Fruit fly (Drosophila melanogaster) whole organism, embryonic: ENCODE results near the gene jagn.

Experiments
- BEAF-32 ChIP-seq: fragments of 200-800 bp; sonication (Bioruptor generic); optimal IDR thresholded peaks from 3 replicates; lab custom pipeline; 2017; ENCODE audit warnings: missing biosample characterization, missing genetic modification characterization, mild to moderate bottlenecking, moderate library complexity, missing genetic modification reagents
- CG10959 ChIP-seq: fragments of 200-800 bp; sonication (Bioruptor generic); IDR thresholded peaks from 2 replicates; pipeline ENCODE4 v1.3.6; 2022; ENCODE audit warnings: missing biosample characterization, missing genetic modification characterization
- CG11247 ChIP-seq: fragments of 200-800 bp; sonication (Bioruptor generic); IDR thresholded peaks from 2 replicates; pipeline ENCODE4 v1.3.6; 2022; ENCODE audit warnings: missing biosample characterization, missing genetic modification characterization
- CG12155 ChIP-seq: fragments of 200-800 bp; sonication (Bioruptor generic); optimal IDR thresholded peaks from 3 replicates; lab custom pipeline; 2016; ENCODE audit warnings: missing biosample characterization, missing genetic modification characterization
- CG1647 ChIP-seq: fragments of 200-800 bp; sonication (Bioruptor generic); optimal IDR thresholded peaks from 3 replicates; lab custom pipeline; 2016; ENCODE audit warnings: missing biosample characterization, missing genetic modification characterization
- CG18599 ChIP-seq: fragments of 200-800 bp; sonication (Bioruptor generic); optimal IDR thresholded peaks from 3 replicates; lab custom pipeline; 2017; ENCODE audit warnings: missing biosample characterization, missing genetic modification characterization, mild to moderate bottlenecking, moderate library complexity, missing genetic modification reagents
- CG2129 ChIP-seq: fragments of 200-800 bp; sonication (Bioruptor generic); IDR thresholded peaks from 2 replicates; pipeline ENCODE4 v1.3.6; 2022; ENCODE audit warnings: missing biosample characterization, missing genetic modification characterization; ENCODE audit not compliant: partially characterized antibody
- CG2678 ChIP-seq: fragments of 200-800 bp; sonication (Bioruptor generic); optimal IDR thresholded peaks from 3 replicates; lab custom pipeline; 2019; ENCODE audit warnings: missing biosample characterization, mild to moderate bottlenecking, missing genetic modification characterization, moderate library complexity
- CG2875 ChIP-seq: fragments of 200-800 bp; sonication (Bioruptor generic); optimal IDR thresholded peaks from 2 replicates; lab custom pipeline; 2017; ENCODE audit warnings: missing biosample characterization, mild to moderate bottlenecking, missing genetic modification characterization, missing genetic modification reagents
- CG42726 ChIP-seq: fragments of 200-800 bp; sonication (Bioruptor generic); IDR thresholded peaks from 2 replicates; pipeline ENCODE4 v1.3.6; 2022; ENCODE audit warnings: missing biosample characterization, missing genetic modification characterization; ENCODE audit not compliant: partially characterized antibody
- CG5180 ChIP-seq: fragments of 200-800 bp; sonication (Bioruptor generic); optimal IDR thresholded peaks from 3 replicates; lab custom pipeline; 2017; ENCODE audit warnings: missing biosample characterization, missing genetic modification characterization, mild to moderate bottlenecking, moderate library complexity, missing genetic modification reagents
- CG6654 ChIP-seq: fragments of 200-800 bp; sonication (Bioruptor generic); optimal IDR thresholded peaks from 2 replicates; lab custom pipeline; 2017; ENCODE audit warnings: missing biosample characterization, mild to moderate bottlenecking, missing genetic modification characterization
- CG7928 ChIP-seq: fragments of 200-800 bp; sonication (Bioruptor generic); optimal IDR thresholded peaks from 2 replicates; lab custom pipeline; 2017; ENCODE audit warnings: missing biosample characterization, mild to moderate bottlenecking, missing genetic modification characterization
- CG8924 ChIP-seq: fragments of 200-800 bp; optimal IDR thresholded peaks from 3 replicates; lab custom pipeline; 2019; ENCODE audit warnings: missing biosample characterization, mild to moderate bottlenecking, missing genetic modification characterization, moderate library complexity
- CG9609 ChIP-seq: fragments of 200-800 bp; sonication (Bioruptor generic); optimal IDR thresholded peaks from 3 replicates; lab custom pipeline; 2016; ENCODE audit warnings: missing biosample characterization, missing genetic modification characterization
- E2f1 ChIP-seq: fragments of 200-800 bp; sonication (Bioruptor generic); IDR thresholded peaks from 2 replicates; pipeline ENCODE4 v1.3.6; 2022; ENCODE audit warnings: missing biosample characterization, missing genetic modification characterization
- HHEX ChIP-seq: fragments of 200-800 bp; sonication (Bioruptor generic); optimal IDR thresholded peaks from 3 replicates; lab custom pipeline; 2017; ENCODE audit warnings: missing biosample characterization, mild to moderate bottlenecking, missing genetic modification characterization, missing genetic modification reagents
- Hr39 ChIP-seq: fragments of >200 bp; optimal IDR thresholded peaks from 2 replicates; lab custom pipeline; 2017
- Lim3 ChIP-seq: fragments of 200-800 bp; sonication (Bioruptor generic); IDR thresholded peaks from 2 replicates; pipeline ENCODE4 v1.3.6; 2022; ENCODE audit warnings: missing biosample characterization, missing genetic modification characterization
- Mad ChIP-seq: fragments of 200-800 bp; sonication (Bioruptor generic); optimal IDR thresholded peaks from 2 replicates; lab custom pipeline; 2016; ENCODE audit warnings: missing biosample characterization, missing genetic modification characterization
- Mes4 ChIP-seq: fragments of 200-800 bp; sonication (Bioruptor generic); optimal IDR thresholded peaks from 2 replicates; lab custom pipeline; 2016; ENCODE audit warnings: missing biosample characterization, missing genetic modification characterization
- Nf-YA ChIP-seq: fragments of 200-800 bp; sonication (Bioruptor generic); IDR thresholded peaks from 2 replicates; pipeline ENCODE4 v1.3.6; 2022; ENCODE audit warnings: missing biosample characterization, missing genetic modification characterization
- Pdp1 ChIP-seq, 2 experiments: fragments of 200-800 bp; sonication (Bioruptor generic); optimal IDR thresholded peaks; 3 replicates each; lab custom pipeline; 2016; ENCODE audit warnings: missing biosample characterization in 2 of 2, missing genetic modification characterization in 2 of 2, mild to moderate bottlenecking in 1 of 2, moderate library complexity in 1 of 2
- Six4 ChIP-seq: fragments of 200-800 bp; sonication (Bioruptor generic); optimal IDR thresholded peaks from 2 replicates; lab custom pipeline; 2016; ENCODE audit warnings: missing biosample characterization, missing genetic modification characterization
- Sox100B ChIP-seq: fragments of 200-800 bp; sonication (Bioruptor generic); optimal IDR thresholded peaks from 3 replicates; lab custom pipeline; 2018; ENCODE audit warnings: missing biosample characterization, mild to moderate bottlenecking, missing genetic modification characterization
- Stat92E ChIP-seq, 3 experiments: fragments of >200 bp in 2 of 3; fragments of 200-800 bp in 1 of 3; sonication (Bioruptor generic) in 1 of 3; optimal IDR thresholded peaks; 2 replicates each; lab custom pipeline; 2017 to 2019; ENCODE audit warnings: missing biosample characterization in 3 of 3, missing genetic modification characterization in 3 of 3, mild to moderate bottlenecking in 1 of 3, moderate library complexity in 1 of 3
- YL-1 ChIP-seq: fragments of 200-800 bp; sonication (Bioruptor generic); optimal IDR thresholded peaks from 3 replicates; lab custom pipeline; 2017; ENCODE audit warnings: missing biosample characterization, mild to moderate bottlenecking, missing genetic modification characterization
- ac ChIP-seq: fragments of 200-800 bp; sonication (Bioruptor generic); optimal IDR thresholded peaks from 3 replicates; lab custom pipeline; 2017; ENCODE audit warnings: missing biosample characterization, mild to moderate bottlenecking, missing genetic modification characterization
- bcd ChIP-seq: fragments of 200-800 bp; sonication (Bioruptor generic); optimal IDR thresholded peaks from 2 replicates; lab custom pipeline; 2017; ENCODE audit warnings: missing biosample characterization, mild to moderate bottlenecking, missing genetic modification characterization
- danr ChIP-seq: fragments of 200-800 bp; sonication (Bioruptor generic); IDR thresholded peaks from 2 replicates; pipeline ENCODE4 v1.3.6; 2022; ENCODE audit warnings: missing biosample characterization, missing genetic modification characterization
- dm ChIP-seq: fragments of 200-800 bp; sonication (Bioruptor generic); optimal IDR thresholded peaks from 3 replicates; lab custom pipeline; 2016; ENCODE audit warnings: missing biosample characterization, missing genetic modification characterization
- dmrt11E ChIP-seq: fragments of 200-800 bp; sonication (Bioruptor generic); optimal IDR thresholded peaks from 3 replicates; lab custom pipeline; 2018; ENCODE audit warnings: missing biosample characterization, mild to moderate bottlenecking, missing genetic modification characterization, moderate library complexity
- eve ChIP-seq, 2 experiments: fragments of >200 bp; optimal IDR thresholded peaks; 2 replicates each; lab custom pipeline; 2017; ENCODE audit warnings: missing biosample characterization in 2 of 2, missing genetic modification characterization in 2 of 2
- fu2 ChIP-seq: fragments of 200-800 bp; sonication (Bioruptor generic); optimal IDR thresholded peaks from 2 replicates; lab custom pipeline; 2016; ENCODE audit warnings: missing biosample characterization, missing genetic modification characterization
- gce ChIP-seq: fragments of 200-800 bp; sonication (Bioruptor generic); IDR thresholded peaks from 3 replicates; pipeline ENCODE4 v1.3.6; 2022; ENCODE audit warnings: missing biosample characterization, missing genetic modification characterization
- hb ChIP-seq: fragments of 200-800 bp; sonication (Bioruptor generic); IDR thresholded peaks from 3 replicates; pipeline ENCODE4 v1.3.6; 2022; ENCODE audit warnings: missing biosample characterization, missing genetic modification characterization; ENCODE audit not compliant: partially characterized antibody
- kah ChIP-seq: fragments of 200-800 bp; sonication (Bioruptor generic); optimal IDR thresholded peaks from 2 replicates; lab custom pipeline; 2018; ENCODE audit warnings: missing biosample characterization, mild to moderate bottlenecking, missing genetic modification characterization
- lov ChIP-seq, 2 experiments: fragments of 200-800 bp in 1 of 2; fragments of >200 bp in 1 of 2; sonication (Bioruptor generic) in 1 of 2; IDR thresholded peaks in 1 of 2; optimal IDR thresholded peaks in 1 of 2; 2 replicates in 1 of 2; 3 replicates in 1 of 2; pipeline versions ENCODE4 v1.3.6 to Lab custom; 2017 to 2022; ENCODE audit warnings: missing biosample characterization in 1 of 2, missing genetic modification characterization in 1 of 2
- mirr ChIP-seq: fragments of 200-800 bp; sonication (Bioruptor generic); optimal IDR thresholded peaks from 3 replicates; lab custom pipeline; 2018; ENCODE audit warnings: missing biosample characterization, mild to moderate bottlenecking, missing genetic modification characterization
- nom ChIP-seq: fragments of 200-800 bp; sonication (Bioruptor generic); optimal IDR thresholded peaks from 2 replicates; lab custom pipeline; 2017; ENCODE audit warnings: missing biosample characterization, missing genetic modification characterization, mild to moderate bottlenecking, moderate library complexity, missing genetic modification reagents
- oc ChIP-seq: fragments of 200-800 bp; sonication (Bioruptor generic); optimal IDR thresholded peaks from 2 replicates; lab custom pipeline; 2018; ENCODE audit warnings: missing biosample characterization, mild to moderate bottlenecking, missing genetic modification characterization, moderate library complexity
- peb ChIP-seq: fragments of 200-800 bp; sonication (Bioruptor generic); IDR thresholded peaks from 2 replicates; pipeline ENCODE4 v1.3.6; 2022; ENCODE audit warnings: missing biosample characterization, missing genetic modification characterization
- psq ChIP-seq: fragments of 200-800 bp; sonication (Bioruptor generic); optimal IDR thresholded peaks from 2 replicates; lab custom pipeline; 2017; ENCODE audit warnings: missing biosample characterization, missing genetic modification characterization
- rib ChIP-seq: fragments of 200-800 bp; sonication (Bioruptor generic); IDR thresholded peaks from 2 replicates; pipeline ENCODE4 v1.3.6; 2022; ENCODE audit warnings: missing biosample characterization, missing genetic modification characterization
- sim ChIP-seq: fragments of 200-800 bp; sonication (Bioruptor generic); IDR thresholded peaks from 2 replicates; pipeline ENCODE4 v1.3.6; 2022; ENCODE audit warnings: missing biosample characterization, missing genetic modification characterization
- sisA ChIP-seq: fragments of 200-800 bp; sonication (Bioruptor generic); IDR thresholded peaks from 2 replicates; pipeline ENCODE4 v1.3.6; 2022; ENCODE audit warnings: missing biosample characterization, missing genetic modification characterization
- tap ChIP-seq: fragments of 200-800 bp; optimal IDR thresholded peaks from 3 replicates; lab custom pipeline; 2019; ENCODE audit warnings: missing biosample characterization, mild to moderate bottlenecking, missing genetic modification characterization, moderate library complexity
- wdn ChIP-seq: fragments of 200-800 bp; sonication (Bioruptor generic); IDR thresholded peaks from 2 replicates; pipeline ENCODE4 v1.3.6; 2022; ENCODE audit warnings: missing biosample characterization, missing genetic modification characterization

Gene jagn

DNA sequence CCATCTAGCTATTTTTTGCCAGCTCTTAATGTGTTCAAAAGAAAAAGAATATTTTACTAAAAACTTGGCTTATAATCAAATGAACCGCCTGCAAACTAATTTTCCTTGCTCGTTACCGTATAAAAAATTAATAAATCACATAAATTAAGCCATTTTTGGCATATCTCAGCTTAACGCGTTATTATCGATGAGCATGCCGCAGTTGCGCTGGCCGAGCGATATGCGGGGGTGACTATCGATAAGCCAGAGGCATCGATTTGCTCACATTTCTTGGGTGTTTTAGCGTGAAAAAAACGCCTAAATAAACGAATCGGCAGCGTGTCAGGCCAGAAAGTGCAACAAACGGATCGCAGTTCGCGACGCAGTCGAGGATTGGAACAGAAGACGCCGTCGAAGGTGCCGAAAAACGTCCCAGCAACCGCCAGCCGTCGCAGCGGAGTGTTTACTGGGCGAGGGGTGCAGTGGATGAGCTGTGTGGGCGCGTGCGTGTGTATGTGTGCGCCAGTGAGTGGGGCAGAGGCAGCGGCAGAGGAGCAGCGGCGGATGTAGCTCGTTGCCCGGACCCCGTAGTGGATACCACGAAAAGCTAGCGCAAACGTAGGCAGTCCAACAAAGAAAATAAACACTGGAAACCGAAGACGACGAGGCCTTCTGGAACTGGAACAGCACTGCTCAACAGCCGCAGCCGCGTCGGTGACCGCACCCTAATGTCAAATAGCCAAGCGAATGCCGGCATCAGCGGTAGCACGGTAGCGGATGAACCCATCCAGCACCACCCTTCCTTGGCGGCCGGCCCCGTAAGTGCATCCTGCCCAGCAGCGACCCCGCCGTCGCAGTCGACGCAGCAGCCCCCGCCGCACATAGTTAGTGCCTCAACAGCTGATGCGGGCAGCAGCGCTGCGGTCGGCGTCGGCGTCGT, 36.6 kb upstream of the jagn start, which contains the start of the genes Sym and Madm:
Gene Sym (minus strand): TSS at position 199 of the 919 bp plus-strand sequence.
Gene Madm (plus strand): TSS at position 233 of the 919 bp plus-strand sequence.
- peak; percentile 54 for TF ChIP-seq CG18599
- TF ChIP-seq dmrt11E (tag; lab: Kevin White, UChicago) = peak; percentile 43
- no peak for TF ChIP-seq nom (GFP tag; lab: Kevin White, UChicago)
- TF ChIP-seq HHEX (GFP tag; lab: Kevin White, UChicago) = no peak
- TF ChIP-seq YL-1 (GFP tag; lab: Kevin White, UChicago) = peak; percentile 92
- peak; percentile 16 for TF ChIP-seq CG12155 (GFP tag; lab: Kevin White, UChicago)
- no peak for TF ChIP-seq kah
- no peak for TF ChIP-seq peb (GFP tag; lab: Robert Waterston, UW)
- no peak for TF ChIP-seq Nf-YA (GFP tag; lab: Robert Waterston, UW)
- TF ChIP-seq dm (GFP tag; lab: Kevin White, UChicago) = peak; percentile 56
- TF ChIP-seq mirr (GFP tag; lab: Kevin White, UChicago) = no peak
- TF ChIP-seq rib (GFP tag; lab: Robert Waterston, UW) = no peak
- TF ChIP-seq eve (GFP tag; optimal IDR thresholded peaks at IDR 0.05; lab: Kevin White, UChicago) = no peak
- TF ChIP-seq Six4 (GFP tag; lab: Kevin White, UChicago) = peak; percentile 7
- no peak for TF ChIP-seq CG11247 (GFP tag; lab: Robert Waterston, UW)
- no peak for TF ChIP-seq wdn (GFP tag; lab: Robert Waterston, UW)
- peak; percentile 69 for TF ChIP-seq CG2129
- peak; percentile 32 for TF ChIP-seq fu2 (GFP tag; lab: Kevin White, UChicago)
- TF ChIP-seq CG2678 = no peak
- TF ChIP-seq CG10959 (GFP tag; lab: Robert Waterston, UW) = no peak
- TF ChIP-seq ac (GFP tag; lab: Kevin White, UChicago) = no peak
- TF ChIP-seq lov (optimal IDR thresholded peaks at IDR 0.05; lab: Kevin White, UChicago) = no peak
- TF ChIP-seq lov (GFP tag; IDR thresholded peaks at IDR 0.05; lab: Robert Waterston, UW) = 0 out of 3 replicates have a peak, but pooled peaks have one; percentile 51
- no peak for TF ChIP-seq tap (tag; lab: Kevin White, UChicago)
- peak; percentile 41 to 47 for TF ChIP-seq Pdp1 (GFP tag; optimal IDR thresholded peaks at IDR 0.05; lab: Kevin White, UChicago)
- TF ChIP-seq sisA = 0 out of 2 replicates have a peak, but pooled peaks have one; percentile 30
- no peak for TF ChIP-seq gce (GFP tag; lab: Robert Waterston, UW)
- TF ChIP-seq danr (GFP tag; lab: Robert Waterston, UW) = no peak
- TF ChIP-seq Stat92E (GFP tag; optimal IDR thresholded peaks at IDR 0.05; lab: Kevin White, UChicago) = peak in 1 of 3 experiments; percentile 17
- TF ChIP-seq Mes4 (GFP tag; lab: Kevin White, UChicago) = no peak
- no peak for TF ChIP-seq oc (tag; lab: Kevin White, UChicago)
- peak; percentile 1 for TF ChIP-seq psq
- TF ChIP-seq CG9609 (GFP tag; lab: Kevin White, UChicago) = no peak
- TF ChIP-seq CG42726 (GFP tag; lab: Robert Waterston, UW) = 0 out of 2 replicates have a peak, but pooled peaks have one; percentile 23
- no peak for TF ChIP-seq Sox100B (GFP tag; lab: Kevin White, UChicago)
- peak; percentile 95 for TF ChIP-seq BEAF-32 (GFP tag; lab: Kevin White, UChicago)
- no peak for TF ChIP-seq CG7928 (GFP tag; lab: Kevin White, UChicago)
- TF ChIP-seq bcd (GFP tag; lab: Kevin White, UChicago) = peak; percentile 35
- no peak for TF ChIP-seq CG2875
- TF ChIP-seq Mad (GFP tag; lab: Kevin White, UChicago) = peak; percentile 7
- no peak for TF ChIP-seq CG6654
- no peak for TF ChIP-seq CG1647
- TF ChIP-seq CG5180 (GFP tag; lab: Kevin White, UChicago) = no peak
- TF ChIP-seq E2f1 = no peak
- TF ChIP-seq sim (GFP tag; lab: Robert Waterston, UW) = no peak
- peak; percentile 44 for TF ChIP-seq CG8924 (tag; lab: Kevin White, UChicago)
- TF ChIP-seq hb (GFP tag; lab: Robert Waterston, UW) = peak; percentile 88
- no peak for TF ChIP-seq Hr39
- TF ChIP-seq Lim3 (GFP tag; lab: Robert Waterston, UW) = no peak
